Fruit fly (Drosophila melanogaster) whole organism, wandering third instar larva: ENCODE measurements around the gene CG17470.

Source experiments
- CG9705 ChIP-seq: fragments of 200-800 bp; sonication (Bioruptor generic); optimal IDR thresholded peaks from 2 replicates; lab custom pipeline; 2018; ENCODE audit warnings: missing biosample characterization, mild to moderate bottlenecking, missing genetic modification characterization
- Dfd ChIP-seq: fragments of >200 bp; optimal IDR thresholded peaks from 2 replicates; lab custom pipeline; 2017; ENCODE audit warnings: missing biosample characterization, missing genetic modification characterization
- Jra ChIP-seq: sonication (Bioruptor generic); optimal IDR thresholded peaks from 2 replicates; lab custom pipeline; 2016; ENCODE audit warnings: missing biosample characterization, missing genetic modification characterization
- Rel ChIP-seq, 2 experiments: fragments of 200-800 bp; sonication (Bioruptor generic) in 1 of 2; optimal IDR thresholded peaks; 2 replicates in 1 of 2; 3 replicates in 1 of 2; lab custom pipeline; 2016 to 2019; ENCODE audit warnings: mild to moderate bottlenecking in 2 of 2, missing biosample characterization in 2 of 2, missing genetic modification characterization in 2 of 2, moderate library complexity in 1 of 2
- br ChIP-seq: fragments of 200-800 bp; sonication (Bioruptor generic); optimal IDR thresholded peaks from 2 replicates; lab custom pipeline; 2016; ENCODE audit warnings: missing biosample characterization, missing genetic modification characterization
- lola ChIP-seq: fragments of >200 bp; optimal IDR thresholded peaks from 2 replicates; lab custom pipeline; 2017; ENCODE audit warnings: missing biosample characterization, missing genetic modification characterization

- TF ChIP-seq Jra (GFP tag; lab: Kevin White, UChicago) = no peak
- TF ChIP-seq br (GFP tag; lab: Kevin White, UChicago) = no peak
- TF ChIP-seq Dfd (GFP tag; lab: Kevin White, UChicago) = no peak
- no peak for TF ChIP-seq lola (GFP tag; lab: Kevin White, UChicago)
- no peak for TF ChIP-seq CG9705 (GFP tag; lab: Kevin White, UChicago)
- TF ChIP-seq Rel (GFP tag; optimal IDR thresholded peaks at IDR 0.05; lab: Kevin White, UChicago) = no peak
- no peak for TF ChIP-seq Rel (tag; optimal IDR thresholded peaks at IDR 0.05; lab: Kevin White, UChicago)
Measured at dm6 chr2L:20661071-20661470, 18.0 kb upstream of the CG17470 start.
